Fruit fly (Drosophila melanogaster): ENCODE results near the gene CG11983.

CG11983 gene

DNA sequence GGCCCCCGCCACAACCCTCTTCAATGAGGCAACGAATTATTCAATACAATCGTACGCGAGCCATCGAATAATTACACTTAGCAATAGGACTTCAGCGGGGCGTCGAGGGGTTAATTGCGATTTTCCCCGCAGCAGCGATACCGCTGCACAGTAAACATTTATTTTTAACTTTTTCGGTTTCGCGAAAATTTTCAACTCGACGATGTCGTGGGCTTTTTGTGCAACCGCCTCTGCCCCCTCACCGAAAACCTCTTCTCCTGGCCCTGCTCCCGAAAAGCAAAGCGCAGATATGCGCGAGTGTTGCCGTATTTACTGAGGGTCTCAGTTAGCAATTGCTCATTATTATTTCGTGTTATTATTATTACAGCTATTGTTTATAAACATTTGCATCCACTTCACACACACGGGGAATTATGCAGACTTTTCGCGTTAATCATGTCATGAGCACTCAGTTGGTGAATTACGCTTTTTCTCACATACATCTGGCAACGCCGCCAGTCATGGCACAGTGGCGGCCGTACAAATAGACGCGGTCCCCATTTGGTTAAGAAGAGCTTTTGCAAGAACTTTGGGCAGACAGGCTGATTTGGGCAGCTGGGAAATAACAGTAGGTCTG, 5.8 kb downstream of the CG11983 start (continued):
- TF ChIP-seq tll (GFP tag; optimal IDR thresholded peaks at IDR 0.05) (no peak), otp (GFP tag; IDR thresholded peaks at IDR 0.05) (no peak), hkb (optimal IDR thresholded peaks at IDR 0.05) (peak; percentile 33), hkb (GFP tag; IDR thresholded peaks at IDR 0.05) (0 out of 2 replicates have a peak, but pooled peaks have one; percentile 12), Dad (GFP tag; optimal IDR thresholded peaks at IDR 0.05) (peak; percentile 27), Blimp-1 (GFP tag; optimal IDR thresholded peaks at IDR 0.05) (no peak), nmo (GFP tag; optimal IDR thresholded peaks at IDR 0.05) (peak; percentile 45), Dfd (GFP tag; optimal IDR thresholded peaks at IDR 0.05) (no peak), CG1602 (GFP tag; optimal IDR thresholded peaks at IDR 0.05) (no peak), CG31441 (GFP tag; IDR thresholded peaks at IDR 0.05) (no peak), CG6683 (GFP tag; optimal IDR thresholded peaks at IDR 0.05) (no peak), Fer2 (tag; optimal IDR thresholded peaks at IDR 0.05) (no peak), CG12299 (tag; optimal IDR thresholded peaks at IDR 0.05) (no peak), CG6854 (GFP tag; optimal IDR thresholded peaks at IDR 0.05) (no peak), gcm2 (GFP tag; optimal IDR thresholded peaks at IDR 0.05) (no peak), al (GFP tag; IDR thresholded peaks at IDR 0.05) (no peak), knrl (GFP tag; IDR thresholded peaks at IDR 0.05; ENCODE audit: partially characterized antibody) (peak; percentile 23; the same call in 1 of the 3 replicates), Hr3 (GFP tag; optimal IDR thresholded peaks at IDR 0.05) (peak; percentile 16), CG10209 (GFP tag; optimal IDR thresholded peaks at IDR 0.05) (no peak), exex (tag; optimal IDR thresholded peaks at IDR 0.05) (no peak), Nf-YA (GFP tag; IDR thresholded peaks at IDR 0.05) (no peak), onecut (GFP tag; IDR thresholded peaks at IDR 0.05) (peak; percentile 39; the same call in 1 of the 2 replicates), lab (GFP tag; optimal IDR thresholded peaks at IDR 0.05) (no peak), chm (GFP tag; IDR thresholded peaks at IDR 0.05) (peak; percentile 57; the same call in 1 of the 2 replicates), CG30403 (GFP tag; optimal IDR thresholded peaks at IDR 0.05) (peak; percentile 50), slou (GFP tag; optimal IDR thresholded peaks at IDR 0.05) (no peak), gt (GFP tag; IDR thresholded peaks at IDR 0.05) (no peak), CG11504 (tag; optimal IDR thresholded peaks at IDR 0.05) (no peak), tna (GFP tag; IDR thresholded peaks at IDR 0.05; ENCODE audit: partially characterized antibody) (no peak), dmrt99B (tag; optimal IDR thresholded peaks at IDR 0.05) (no peak), z (GFP tag; IDR thresholded peaks at IDR 0.05) (no peak), CG8359 (GFP tag; optimal IDR thresholded peaks at IDR 0.05; ENCODE audit: borderline replicate concordance) (no peak), CG7357 (GFP tag; IDR thresholded peaks at IDR 0.05) (no peak), CkIIα-i1 (GFP tag; IDR thresholded peaks at IDR 0.05) (no peak), tgo (GFP tag; IDR thresholded peaks at IDR 0.05) (peak; percentile 45; the same call in 2 of the 3 replicates), tx (GFP tag; optimal IDR thresholded peaks at IDR 0.05) (peak; percentile 40), CG11085 (GFP tag; IDR thresholded peaks at IDR 0.05) (no peak), NK7.1 (GFP tag; optimal IDR thresholded peaks at IDR 0.05) (no peak), Dll (GFP tag; IDR thresholded peaks at IDR 0.05; ENCODE audit: partially characterized antibody) (peak; percentile 46; the same call in 1 of the 4 replicates), CG15073 (GFP tag; optimal IDR thresholded peaks at IDR 0.05) (peak; percentile 96), Rx (GFP tag; IDR thresholded peaks at IDR 0.05) (no peak), Vsx1 (GFP tag; optimal IDR thresholded peaks at IDR 0.05) (no peak), jumu (GFP tag; optimal IDR thresholded peaks at IDR 0.05) (peak; percentile 49), Sin3A (optimal IDR thresholded peaks at IDR 0.05) (peak; percentile 38), TFAM (GFP tag; optimal IDR thresholded peaks at IDR 0.05) (no peak), CG11723 (GFP tag; optimal IDR thresholded peaks at IDR 0.05) (no peak), Spps (tag; optimal IDR thresholded peaks at IDR 0.05) (no peak), pb (GFP tag; optimal IDR thresholded peaks at IDR 0.05) (peak; percentile 63), pita (GFP tag; optimal IDR thresholded peaks at IDR 0.05) (no peak), Hsf (GFP tag; optimal IDR thresholded peaks at IDR 0.05) (peak; percentile 52), CG14667 (GFP tag; IDR thresholded peaks at IDR 0.05) (no peak)

Measured in whole organism, embryonic.